Fruit fly (Drosophila melanogaster) whole organism, embryonic: Measurements from ENCODE around the gene Ugt35E1.
A peak's percentile ranks its signal among the peaks of the same experiment; 100 is the strongest.

ENCODE experiments used
- CG10147 ChIP-seq: fragments of 200-800 bp; sonication (Bioruptor generic); optimal IDR thresholded peaks from 2 replicates; lab custom pipeline; 2019; ENCODE audit warnings: missing biosample characterization, mild to moderate bottlenecking, missing genetic modification characterization, moderate library complexity
- CG10321 ChIP-seq: fragments of 200-800 bp; sonication (Bioruptor generic); IDR thresholded peaks from 2 replicates; pipeline ENCODE4 v1.3.6; 2022; ENCODE audit warnings: missing biosample characterization, missing genetic modification characterization
- CG13296 ChIP-seq: fragments of 200-800 bp; sonication (Bioruptor generic); optimal IDR thresholded peaks from 3 replicates; lab custom pipeline; 2018; ENCODE audit warnings: missing biosample characterization, mild to moderate bottlenecking, missing genetic modification characterization
- CG14014 ChIP-seq: fragments of 200-800 bp; sonication (Bioruptor generic); IDR thresholded peaks from 2 replicates; pipeline ENCODE4 v1.3.6; 2022; ENCODE audit warnings: missing biosample characterization, missing genetic modification characterization
- CG14441 ChIP-seq: fragments of 200-800 bp; sonication (Bioruptor generic); IDR thresholded peaks from 2 replicates; pipeline ENCODE4 v1.3.6; 2022; ENCODE audit warnings: missing biosample characterization, missing genetic modification characterization
- CG14667 ChIP-seq: fragments of 200-800 bp; sonication (Bioruptor generic); IDR thresholded peaks from 2 replicates; pipeline ENCODE4 v1.3.6; 2022; ENCODE audit warnings: missing biosample characterization, missing genetic modification characterization
- CG15601 ChIP-seq: fragments of 200-800 bp; sonication (Bioruptor generic); optimal IDR thresholded peaks from 3 replicates; lab custom pipeline; 2019; ENCODE audit warnings: missing biosample characterization, mild to moderate bottlenecking, missing genetic modification characterization, moderate library complexity
- CG1647 ChIP-seq: fragments of 200-800 bp; sonication (Bioruptor generic); optimal IDR thresholded peaks from 3 replicates; lab custom pipeline; 2016; ENCODE audit warnings: missing biosample characterization, missing genetic modification characterization
- CG17802 ChIP-seq: fragments of 200-800 bp; sonication (Bioruptor generic); optimal IDR thresholded peaks from 2 replicates; lab custom pipeline; 2018; ENCODE audit warnings: missing biosample characterization, mild to moderate bottlenecking, missing genetic modification characterization, moderate library complexity
- CG18262 ChIP-seq: fragments of 200-800 bp; optimal IDR thresholded peaks from 3 replicates; lab custom pipeline; 2019; ENCODE audit warnings: missing biosample characterization, mild to moderate bottlenecking, missing genetic modification characterization, moderate library complexity
- CG2120 ChIP-seq: fragments of 200-800 bp; sonication (Bioruptor generic); optimal IDR thresholded peaks from 3 replicates; lab custom pipeline; 2016; ENCODE audit warnings: missing biosample characterization, missing genetic modification characterization
- CG2678 ChIP-seq: fragments of 200-800 bp; sonication (Bioruptor generic); optimal IDR thresholded peaks from 3 replicates; lab custom pipeline; 2019; ENCODE audit warnings: missing biosample characterization, mild to moderate bottlenecking, missing genetic modification characterization, moderate library complexity
- CG30431 ChIP-seq: fragments of 200-800 bp; sonication (Bioruptor generic); optimal IDR thresholded peaks from 2 replicates; lab custom pipeline; 2017; ENCODE audit warnings: missing biosample characterization, missing genetic modification characterization
- CG32532 ChIP-seq: fragments of 200-800 bp; sonication (Bioruptor generic); IDR thresholded peaks from 2 replicates; pipeline ENCODE4 v1.3.6; 2022; ENCODE audit warnings: missing biosample characterization, missing genetic modification characterization
- CG3281 ChIP-seq: fragments of 200-800 bp; sonication (Bioruptor generic); optimal IDR thresholded peaks from 3 replicates; lab custom pipeline; 2017; ENCODE audit warnings: missing biosample characterization, mild to moderate bottlenecking, missing genetic modification characterization
- CG3847 ChIP-seq: fragments of 200-800 bp; sonication (Bioruptor generic); IDR thresholded peaks from 2 replicates; pipeline ENCODE4 v1.3.6; 2022; ENCODE audit warnings: missing biosample characterization, missing genetic modification characterization
- CG4282 ChIP-seq: fragments of 200-800 bp; sonication (Bioruptor generic); optimal IDR thresholded peaks from 2 replicates; lab custom pipeline; 2016; ENCODE audit warnings: missing biosample characterization, missing genetic modification characterization
- CG6254 ChIP-seq: fragments of 200-800 bp; sonication (Bioruptor generic); optimal IDR thresholded peaks from 3 replicates; lab custom pipeline; 2017; ENCODE audit warnings: mild to moderate bottlenecking, missing biosample characterization, missing genetic modification reagents, missing genetic modification characterization
- CG6272 ChIP-seq: fragments of 200-800 bp; sonication (Bioruptor generic); IDR thresholded peaks from 2 replicates; pipeline ENCODE4 v1.3.6; 2022; ENCODE audit warnings: missing biosample characterization, missing genetic modification characterization
- CG6683 ChIP-seq: fragments of 200-800 bp; sonication (Bioruptor generic); optimal IDR thresholded peaks from 2 replicates; lab custom pipeline; 2017; ENCODE audit warnings: missing biosample characterization, mild to moderate bottlenecking, missing genetic modification characterization, missing genetic modification reagents
- CG6689 ChIP-seq: fragments of 200-800 bp; sonication (Bioruptor generic); IDR thresholded peaks from 2 replicates; pipeline ENCODE4 v1.3.6; 2022; ENCODE audit warnings: missing biosample characterization, missing genetic modification characterization
- CG7928 ChIP-seq: fragments of 200-800 bp; sonication (Bioruptor generic); optimal IDR thresholded peaks from 2 replicates; lab custom pipeline; 2017; ENCODE audit warnings: missing biosample characterization, mild to moderate bottlenecking, missing genetic modification characterization
- CG8388 ChIP-seq: fragments of 200-800 bp; sonication (Bioruptor generic); optimal IDR thresholded peaks from 2 replicates; lab custom pipeline; 2019; ENCODE audit warnings: missing biosample characterization, mild to moderate bottlenecking, missing genetic modification characterization, moderate library complexity
- CHES-1-like ChIP-seq: fragments of 200-800 bp; sonication (Bioruptor generic); optimal IDR thresholded peaks from 2 replicates; lab custom pipeline; 2016; ENCODE audit warnings: missing biosample characterization, missing genetic modification characterization
- Camta ChIP-seq: fragments of 200-800 bp; sonication (Bioruptor generic); optimal IDR thresholded peaks from 2 replicates; lab custom pipeline; 2016; ENCODE audit warnings: missing biosample characterization, missing genetic modification characterization
- D19A ChIP-seq: fragments of 200-800 bp; optimal IDR thresholded peaks from 3 replicates; lab custom pipeline; 2019; ENCODE audit warnings: missing biosample characterization, mild to moderate bottlenecking, missing genetic modification characterization, moderate library complexity
- D19B ChIP-seq: fragments of 200-800 bp; sonication (Bioruptor generic); optimal IDR thresholded peaks from 2 replicates; lab custom pipeline; 2017; ENCODE audit warnings: missing biosample characterization, mild to moderate bottlenecking, missing genetic modification characterization
- Drgx ChIP-seq: fragments of 200-800 bp; sonication (Bioruptor generic); IDR thresholded peaks from 2 replicates; pipeline ENCODE4 v1.3.6; 2022; ENCODE audit warnings: missing biosample characterization, missing genetic modification characterization
- Eip74EF ChIP-seq, 2 experiments: fragments of 200-800 bp in 1 of 2; fragments of >200 bp in 1 of 2; sonication (Bioruptor generic) in 1 of 2; optimal IDR thresholded peaks; 2 replicates each; lab custom pipeline; 2017 to 2019; ENCODE audit warnings: missing biosample characterization in 2 of 2, missing genetic modification characterization in 2 of 2, mild to moderate bottlenecking in 1 of 2, moderate library complexity in 1 of 2
- Ets97D ChIP-seq: fragments of 200-800 bp; sonication (Bioruptor generic); optimal IDR thresholded peaks from 3 replicates; lab custom pipeline; 2016; ENCODE audit warnings: missing biosample characterization, missing genetic modification characterization
- Fer3 ChIP-seq: fragments of 200-800 bp; sonication (Bioruptor generic); optimal IDR thresholded peaks from 2 replicates; lab custom pipeline; 2018; ENCODE audit warnings: missing biosample characterization, mild to moderate bottlenecking, missing genetic modification characterization, moderate library complexity
- Lpt ChIP-seq: fragments of >200 bp; optimal IDR thresholded peaks from 2 replicates; lab custom pipeline; 2018; ENCODE audit warnings: missing biosample characterization, missing genetic modification characterization
- MBD-R2 ChIP-seq: fragments of 200-800 bp; sonication (Bioruptor generic); IDR thresholded peaks from 2 replicates; pipeline ENCODE4 v1.3.6; 2022; ENCODE audit warnings: missing biosample characterization, missing genetic modification characterization
- NC2α ChIP-seq: fragments of 200-800 bp; sonication (Bioruptor generic); optimal IDR thresholded peaks from 2 replicates; lab custom pipeline; 2016; ENCODE audit warnings: missing biosample characterization, missing genetic modification characterization
- Ravus ChIP-seq: fragments of 200-800 bp; sonication (Bioruptor generic); IDR thresholded peaks from 2 replicates; pipeline ENCODE4 v1.3.6; 2022; ENCODE audit warnings: missing biosample characterization, missing genetic modification characterization
- Taf1 ChIP-seq: fragments of 200-800 bp; sonication (Bioruptor generic); IDR thresholded peaks from 2 replicates; pipeline ENCODE4 v1.3.6; 2022; ENCODE audit warnings: missing biosample characterization, missing genetic modification characterization
- ara ChIP-seq: fragments of 200-800 bp; sonication (Bioruptor generic); IDR thresholded peaks from 2 replicates; pipeline ENCODE4 v1.3.6; 2022; ENCODE audit warnings: missing biosample characterization, missing genetic modification characterization
- ash1 ChIP-seq: fragments of 200-800 bp; sonication (Bioruptor generic); optimal IDR thresholded peaks from 2 replicates; lab custom pipeline; 2018; ENCODE audit warnings: missing biosample characterization, mild to moderate bottlenecking, missing genetic modification characterization
- btn ChIP-seq: fragments of 200-800 bp; sonication (Bioruptor generic); optimal IDR thresholded peaks from 2 replicates; lab custom pipeline; 2016; ENCODE audit warnings: missing biosample characterization, missing genetic modification characterization
- chif ChIP-seq, 2 experiments: fragments of 200-800 bp; sonication (Bioruptor generic); optimal IDR thresholded peaks; 3 replicates each; lab custom pipeline; 2016; ENCODE audit warnings: missing biosample characterization in 2 of 2, missing genetic modification characterization in 2 of 2
- chn ChIP-seq: fragments of 200-800 bp; sonication (Bioruptor generic); optimal IDR thresholded peaks from 2 replicates; lab custom pipeline; 2016; ENCODE audit warnings: missing biosample characterization, missing genetic modification characterization
- cwo ChIP-seq: fragments of 200-800 bp; sonication (Bioruptor generic); optimal IDR thresholded peaks from 3 replicates; lab custom pipeline; 2017; ENCODE audit warnings: missing biosample characterization, missing genetic modification characterization, mild to moderate bottlenecking, moderate library complexity, missing genetic modification reagents
- esg ChIP-seq: fragments of 200-800 bp; sonication (Bioruptor generic); conservative IDR thresholded peaks from 2 replicates; pipeline ENCODE4 v1.3.6; 2022; ENCODE audit warnings: missing biosample characterization, missing genetic modification characterization
- ewg ChIP-seq: fragments of 200-800 bp; sonication (Bioruptor generic); optimal IDR thresholded peaks from 3 replicates; lab custom pipeline; 2017; ENCODE audit warnings: mild to moderate bottlenecking, missing biosample characterization, missing genetic modification reagents, missing genetic modification characterization
- fd64A ChIP-seq: fragments of 200-800 bp; sonication (Bioruptor generic); optimal IDR thresholded peaks from 3 replicates; lab custom pipeline; 2018; ENCODE audit warnings: missing biosample characterization, mild to moderate bottlenecking, missing genetic modification characterization
- ind ChIP-seq: fragments of 200-800 bp; sonication (Bioruptor generic); optimal IDR thresholded peaks from 3 replicates; lab custom pipeline; 2016; ENCODE audit warnings: missing biosample characterization, missing genetic modification characterization
- lbe ChIP-seq: fragments of 200-800 bp; sonication (Bioruptor generic); optimal IDR thresholded peaks from 2 replicates; lab custom pipeline; 2016; ENCODE audit warnings: missing biosample characterization, mild to moderate bottlenecking, missing genetic modification characterization
- sim ChIP-seq: fragments of 200-800 bp; sonication (Bioruptor generic); IDR thresholded peaks from 2 replicates; pipeline ENCODE4 v1.3.6; 2022; ENCODE audit warnings: missing biosample characterization, missing genetic modification characterization
- slbo ChIP-seq: fragments of 200-800 bp; sonication (Bioruptor generic); IDR thresholded peaks from 2 replicates; pipeline ENCODE4 v1.3.6; 2022; ENCODE audit warnings: missing biosample characterization, missing genetic modification characterization
- tll ChIP-seq, 2 experiments: fragments of 200-800 bp in 1 of 2; fragments of >200 bp in 1 of 2; sonication (Bioruptor generic) in 1 of 2; optimal IDR thresholded peaks; 2 replicates each; lab custom pipeline; 2017 to 2019; ENCODE audit warnings: missing biosample characterization in 2 of 2, missing genetic modification characterization in 2 of 2, mild to moderate bottlenecking in 1 of 2, moderate library complexity in 1 of 2
- toy ChIP-seq: fragments of 200-800 bp; sonication (Bioruptor generic); IDR thresholded peaks from 2 replicates; pipeline ENCODE4 v1.3.6; 2022; ENCODE audit warnings: missing biosample characterization, missing genetic modification characterization
- yki ChIP-seq: fragments of >200 bp; optimal IDR thresholded peaks from 3 replicates; lab custom pipeline; 2018

The Ugt35E1 gene

DNA sequence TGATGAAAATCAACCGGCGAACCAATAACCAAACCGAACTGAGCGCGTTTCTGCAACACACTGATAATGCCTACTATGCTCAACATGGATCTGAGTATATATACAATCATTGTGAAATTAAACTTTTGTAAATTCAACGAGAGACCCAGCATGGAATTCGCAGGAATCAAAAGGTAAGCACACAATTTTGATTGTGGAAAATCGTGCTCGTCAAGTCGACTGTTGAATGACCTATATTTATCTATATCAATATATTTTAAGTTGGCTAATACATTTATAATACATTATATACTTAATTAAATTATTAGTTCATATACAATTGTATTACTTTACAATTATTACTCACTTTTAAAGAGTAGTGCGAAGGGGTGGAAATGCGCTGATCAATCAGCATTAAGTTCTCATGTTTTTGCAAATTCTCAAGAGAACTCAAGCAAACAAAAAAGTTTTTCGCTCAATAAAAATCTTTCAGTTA lies 12.0 kb downstream of the Ugt35E1 start, which contains the start of gene Ugt302K1 (continued):
- TF ChIP-seq D19B (peak; percentile 45), MBD-R2 (GFP tag; lab: Robert Waterston, UW) (no peak), CG17802 (tag; lab: Kevin White, UChicago) (no peak), Drgx (GFP tag; lab: Robert Waterston, UW) (no peak; the same call in 1 of the 2 replicates), toy (GFP tag; lab: Robert Waterston, UW) (no peak), lbe (GFP tag; lab: Kevin White, UChicago) (peak; percentile 58), CG1647 (GFP tag; lab: Kevin White, UChicago) (no peak), chif (GFP tag; optimal IDR thresholded peaks at IDR 0.05; lab: Kevin White, UChicago) (no peak), CG30431 (GFP tag; lab: Kevin White, UChicago) (no peak), CG10147 (GFP tag; lab: Kevin White, UChicago) (peak; percentile 15), fd64A (GFP tag; lab: Kevin White, UChicago) (no peak), ind (GFP tag; lab: Kevin White, UChicago) (peak; percentile 21), Camta (GFP tag; lab: Kevin White, UChicago) (no peak), CG15601 (tag; lab: Kevin White, UChicago) (no peak), cwo (GFP tag; lab: Kevin White, UChicago) (peak; percentile 37), CG3847 (GFP tag; lab: Robert Waterston, UW) (0 out of 2 replicates have a peak, but pooled peaks have one; percentile 28), Eip74EF (GFP tag; optimal IDR thresholded peaks at IDR 0.05; lab: Kevin White, UChicago) (no peak), CG7928 (no peak), NC2α (no peak), CG2678 (tag; lab: Kevin White, UChicago) (no peak), CG8388 (GFP tag; lab: Kevin White, UChicago) (no peak), Ravus (GFP tag; lab: Robert Waterston, UW) (no peak; the same call in 1 of the 2 replicates), sim (GFP tag; lab: Robert Waterston, UW) (no peak), CG6683 (GFP tag; lab: Kevin White, UChicago) (no peak), Lpt (GFP tag; lab: Kevin White, UChicago) (no peak), chn (no peak), CG13296 (GFP tag; lab: Kevin White, UChicago) (no peak), Fer3 (tag; lab: Kevin White, UChicago) (peak; percentile 33), esg (GFP tag; lab: Robert Waterston, UW) (no peak), Taf1 (peak; percentile 32; the same call in 1 of the 2 replicates), CG10321 (no peak), ewg (GFP tag; lab: Kevin White, UChicago) (no peak), CG14441 (GFP tag; lab: Robert Waterston, UW) (no peak), D19A (peak; percentile 73), ash1 (GFP tag; lab: Kevin White, UChicago) (no peak), CG3281 (peak; percentile 56), CG32532 (peak; percentile 75), yki (lab: Kevin White, UChicago) (no peak), CG14014 (GFP tag; lab: Robert Waterston, UW) (no peak), ara (GFP tag; lab: Robert Waterston, UW) (no peak), CG18262 (no peak), CG6689 (GFP tag; lab: Robert Waterston, UW) (0 out of 2 replicates have a peak, but pooled peaks have one; percentile 12), btn (GFP tag; lab: Kevin White, UChicago) (no peak), CG4282 (GFP tag; lab: Kevin White, UChicago) (no peak), CHES-1-like (no peak), Ets97D (no peak), CG6272 (GFP tag; lab: Robert Waterston, UW) (no peak), CG6254 (GFP tag; lab: Kevin White, UChicago) (no peak), tll (GFP tag; optimal IDR thresholded peaks at IDR 0.05; lab: Kevin White, UChicago) (no peak), CG2120 (GFP tag; lab: Kevin White, UChicago) (peak; percentile 13), CG14667 (GFP tag; lab: Robert Waterston, UW) (no peak), slbo (GFP tag; lab: Robert Waterston, UW) (peak; percentile 64)
